Worm (Caenorhabditis elegans) whole organism, L1 larva: Measurements from ENCODE around the gene C02B8.3.
A peak's percentile ranks its signal among the peaks of the same experiment; 100 is the strongest.

ENCODE experiments used
- C34B4.2 ChIP-seq: sonication (generic microtip); optimal IDR thresholded peaks from 2 replicates; lab custom pipeline; 2017; ENCODE audit warnings: mild to moderate bottlenecking, missing genetic modification characterization, missing compliant biosample characterization
- F16B12.6 ChIP-seq: fragments of 150-350 bp; optimal IDR thresholded peaks from 2 replicates; lab custom pipeline; 2014; ENCODE audit warnings: missing biosample characterization, missing genetic modification characterization
- aha-1 ChIP-seq: fragments of 150-350 bp; optimal IDR thresholded peaks from 2 replicates; lab custom pipeline; 2014; ENCODE audit warnings: missing biosample characterization, missing genetic modification characterization
- aly-2 ChIP-seq: fragments of 150-350 bp; optimal IDR thresholded peaks from 2 replicates; lab custom pipeline; 2014; ENCODE audit warnings: missing biosample characterization, missing genetic modification characterization
- ama-1 ChIP-seq: fragments of 150-350 bp; optimal IDR thresholded peaks from 2 replicates; lab custom pipeline; 2014
- ceh-8 ChIP-seq: fragments of 200-800 bp; sonication (Bioruptor generic); optimal IDR thresholded peaks from 2 replicates; lab custom pipeline; 2018; ENCODE audit warnings: mild to moderate bottlenecking, missing genetic modification characterization, moderate library complexity, missing compliant biosample characterization
- ceh-82 ChIP-seq, 3 experiments: fragments of 150-350 bp in 1 of 3; sonication (generic microtip) in 2 of 3; optimal IDR thresholded peaks; 2 replicates each; lab custom pipeline; 2014 to 2017; ENCODE audit warnings: missing biosample characterization in 3 of 3, missing genetic modification characterization in 3 of 3
- dpl-1 ChIP-seq, 3 experiments: fragments of 150-350 bp in 2 of 3; sonication (generic microtip) in 1 of 3; optimal IDR thresholded peaks; 2 replicates each; lab custom pipeline; 2014 to 2017; ENCODE audit warnings: missing biosample characterization in 3 of 3, missing genetic modification characterization in 3 of 3, missing genetic modification reagents in 3 of 3
- dsc-1 ChIP-seq: sonication (generic microtip); optimal IDR thresholded peaks from 2 replicates; lab custom pipeline; 2016; ENCODE audit warnings: mild to moderate bottlenecking, missing genetic modification characterization, missing compliant biosample characterization
- efl-1 ChIP-seq, 4 experiments: fragments of 150-350 bp; optimal IDR thresholded peaks in 3 of 4; peaks in 1 of 4; 1 replicate in 1 of 4; 2 replicates in 3 of 4; lab custom pipeline; 2014; ENCODE audit warnings: missing biosample characterization in 2 of 4, missing genetic modification characterization in 2 of 4, missing genetic modification reagents in 2 of 4
- efl-3 ChIP-seq: fragments of 200-800 bp; sonication (Bioruptor generic); optimal IDR thresholded peaks from 2 replicates; lab custom pipeline; 2018; ENCODE audit warnings: mild to moderate bottlenecking, missing genetic modification characterization, missing compliant biosample characterization
- egl-13 ChIP-seq: sonication (generic microtip); optimal IDR thresholded peaks from 2 replicates; lab custom pipeline; 2016; ENCODE audit warnings: missing genotype, missing genetic modification reagents, missing genetic modification characterization, missing compliant biosample characterization
- egl-27 ChIP-seq, 2 experiments: fragments of 150-350 bp in 1 of 2; sonication (generic microtip); optimal IDR thresholded peaks; 3 replicates each; lab custom pipeline; 2017 to 2018; ENCODE audit warnings: missing biosample characterization in 2 of 2, missing genetic modification characterization in 2 of 2, missing genetic modification reagents in 2 of 2
- elt-2 ChIP-seq: sonication (generic microtip); optimal IDR thresholded peaks from 2 replicates; lab custom pipeline; 2016; ENCODE audit warnings: missing genetic modification characterization, mild to moderate bottlenecking, inconsistent platforms, missing compliant biosample characterization, missing genetic modification reagents
- elt-3 ChIP-seq, 6 experiments: fragments of 150-350 bp in 1 of 6; sonication (generic microtip); optimal IDR thresholded peaks; 2 replicates each; lab custom pipeline; 2017 to 2018; ENCODE audit warnings: missing biosample characterization in 6 of 6, missing genetic modification characterization in 6 of 6, inconsistent platforms in 1 of 6
- ets-5 ChIP-seq: fragments of 200-800 bp; sonication (Bioruptor generic); IDR thresholded peaks from 2 replicates; pipeline ENCODE4 v1.3.6; 2022; ENCODE audit warnings: missing genetic modification characterization, missing compliant biosample characterization
- fkh-10 ChIP-seq: sonication (generic microtip); optimal IDR thresholded peaks from 2 replicates; lab custom pipeline; 2017; ENCODE audit warnings: missing biosample characterization, missing genetic modification reagents, missing genetic modification characterization
- fkh-4 ChIP-seq: sonication (generic microtip); optimal IDR thresholded peaks from 2 replicates; lab custom pipeline; 2016; ENCODE audit warnings: missing compliant biosample characterization, missing genetic modification characterization, borderline replicate concordance
- fkh-8 ChIP-seq: sonication (generic microtip); optimal IDR thresholded peaks from 2 replicates; lab custom pipeline; 2016; ENCODE audit warnings: mild to moderate bottlenecking, missing genetic modification characterization, missing compliant biosample characterization
- fos-1 ChIP-seq: fragments of 150-350 bp; optimal IDR thresholded peaks from 2 replicates; lab custom pipeline; 2014; ENCODE audit warnings: missing biosample characterization, missing genetic modification characterization
- hpl-2 ChIP-seq: fragments of 150-350 bp; optimal IDR thresholded peaks from 2 replicates; lab custom pipeline; 2014; ENCODE audit warnings: missing biosample characterization, missing genetic modification reagents, missing genetic modification characterization
- isw-1 ChIP-seq: fragments of 200-800 bp; sonication (Bioruptor generic); IDR thresholded peaks from 2 replicates; pipeline ENCODE4 v1.3.6; 2022; ENCODE audit warnings: missing genetic modification characterization, missing compliant biosample characterization
- lin-39 ChIP-seq: fragments of 150-350 bp; optimal IDR thresholded peaks from 2 replicates; lab custom pipeline; 2014; ENCODE audit warnings: missing biosample characterization, missing genetic modification reagents, missing genetic modification characterization
- lir-3 ChIP-seq: sonication (generic microtip); optimal IDR thresholded peaks from 2 replicates; lab custom pipeline; 2016; ENCODE audit warnings: mild to moderate bottlenecking, missing genetic modification characterization, moderate library complexity, missing compliant biosample characterization; ENCODE audit not compliant: poor library complexity
- lsy-2 ChIP-seq, 2 experiments: fragments of 150-350 bp; optimal IDR thresholded peaks; 2 replicates each; lab custom pipeline; 2014; ENCODE audit warnings: missing biosample characterization in 2 of 2, missing genetic modification characterization in 2 of 2
- mdl-1 ChIP-seq, 2 experiments: fragments of 150-350 bp; optimal IDR thresholded peaks; 2 replicates each; lab custom pipeline; 2014 to 2017; ENCODE audit warnings: missing biosample characterization in 2 of 2, missing genetic modification characterization in 2 of 2, inconsistent platforms in 1 of 2
- nhr-11 ChIP-seq: fragments of 150-350 bp; optimal IDR thresholded peaks from 2 replicates; lab custom pipeline; 2014; ENCODE audit warnings: missing biosample characterization, missing genetic modification characterization
- nhr-19 ChIP-seq: fragments of 200-800 bp; sonication (Bioruptor generic); conservative IDR thresholded peaks from 2 replicates; pipeline ENCODE4 v1.3.6; 2022; ENCODE audit warnings: missing genetic modification characterization, missing compliant biosample characterization
- nhr-20 ChIP-seq: sonication (generic microtip); optimal IDR thresholded peaks from 2 replicates; lab custom pipeline; 2016; ENCODE audit warnings: mild to moderate bottlenecking, missing genetic modification characterization, missing compliant biosample characterization
- nhr-28 ChIP-seq: fragments of 150-350 bp; optimal IDR thresholded peaks from 2 replicates; lab custom pipeline; 2014; ENCODE audit warnings: missing biosample characterization, missing genetic modification characterization
- nhr-71 ChIP-seq: sonication (generic microtip); optimal IDR thresholded peaks from 2 replicates; lab custom pipeline; 2016; ENCODE audit warnings: mild to moderate bottlenecking, missing genetic modification characterization, moderate library complexity, missing compliant biosample characterization
- nhr-76 ChIP-seq: sonication (generic microtip); optimal IDR thresholded peaks from 2 replicates; lab custom pipeline; 2017; ENCODE audit warnings: missing biosample characterization, missing genetic modification characterization
- nhr-77 ChIP-seq: fragments of 150-350 bp; optimal IDR thresholded peaks from 2 replicates; lab custom pipeline; 2014; ENCODE audit warnings: missing biosample characterization, missing genetic modification characterization
- nhr-84 ChIP-seq: sonication (generic microtip); optimal IDR thresholded peaks from 2 replicates; lab custom pipeline; 2017; ENCODE audit warnings: missing biosample characterization, missing genetic modification characterization
- nhr-85 ChIP-seq: sonication (generic microtip); peaks from one replicate; lab custom pipeline; 2016; ENCODE audit warnings: missing genetic modification characterization, inconsistent platforms, missing compliant biosample characterization
- pag-3 ChIP-seq: sonication (generic microtip); optimal IDR thresholded peaks from 2 replicates; lab custom pipeline; 2017; ENCODE audit warnings: missing genetic modification characterization, mild to moderate bottlenecking, missing compliant biosample characterization, antibody characterized with exemption, borderline replicate concordance; ENCODE audit not compliant: insufficient read depth
- pax-3 ChIP-seq: fragments of 200-800 bp; sonication (Bioruptor generic); optimal IDR thresholded peaks from 2 replicates; lab custom pipeline; 2018; ENCODE audit warnings: mild to moderate bottlenecking, missing genetic modification characterization, moderate library complexity, missing compliant biosample characterization
- snpc-4 ChIP-seq: fragments of 150-350 bp; optimal IDR thresholded peaks from 2 replicates; lab custom pipeline; 2014; ENCODE audit warnings: missing biosample characterization, missing genetic modification characterization
- snu-23 ChIP-seq: sonication (generic microtip); optimal IDR thresholded peaks from 2 replicates; lab custom pipeline; 2016; ENCODE audit warnings: missing genetic modification characterization, missing compliant biosample characterization
- sptf-1 ChIP-seq: fragments of 150-350 bp; optimal IDR thresholded peaks from 2 replicates; lab custom pipeline; 2014; ENCODE audit warnings: missing biosample characterization, missing genetic modification characterization
- sup-37 ChIP-seq: fragments of 200-800 bp; sonication (Bioruptor generic); optimal IDR thresholded peaks from 2 replicates; lab custom pipeline; 2018; ENCODE audit warnings: mild to moderate bottlenecking, missing genetic modification characterization, missing compliant biosample characterization
- swsn-7 ChIP-seq: sonication (generic microtip); optimal IDR thresholded peaks from 2 replicates; lab custom pipeline; 2016; ENCODE audit warnings: missing genetic modification characterization, missing compliant biosample characterization
- tbx-2 ChIP-seq: sonication (generic microtip); optimal IDR thresholded peaks from 2 replicates; lab custom pipeline; 2016; ENCODE audit warnings: missing genetic modification characterization, missing compliant biosample characterization
- tlp-1 ChIP-seq: fragments of 150-350 bp; optimal IDR thresholded peaks from 2 replicates; lab custom pipeline; 2014; ENCODE audit warnings: missing biosample characterization, missing genetic modification characterization
- unc-30 ChIP-seq: sonication (generic microtip); optimal IDR thresholded peaks from 2 replicates; lab custom pipeline; 2017; ENCODE audit warnings: missing biosample characterization, missing genetic modification characterization
- unc-62 ChIP-seq: fragments of 150-350 bp; optimal IDR thresholded peaks from 2 replicates; lab custom pipeline; 2014; ENCODE audit warnings: missing biosample characterization, missing genetic modification reagents, missing genetic modification characterization
- unc-86 ChIP-seq: sonication (generic microtip); optimal IDR thresholded peaks from 2 replicates; lab custom pipeline; 2016; ENCODE audit warnings: missing genetic modification characterization, missing compliant biosample characterization
- unc-98 ChIP-seq: fragments of 200-800 bp; sonication (Bioruptor generic); IDR thresholded peaks from 2 replicates; pipeline ENCODE4 v1.3.6; 2022; ENCODE audit warnings: missing genetic modification characterization, missing compliant biosample characterization
- vab-15 ChIP-seq: sonication (generic microtip); optimal IDR thresholded peaks from 2 replicates; lab custom pipeline; 2017; ENCODE audit warnings: missing genotype, mild to moderate bottlenecking, missing genetic modification characterization, missing compliant biosample characterization
- xbp-1 ChIP-seq: sonication (generic microtip); optimal IDR thresholded peaks from 2 replicates; lab custom pipeline; 2016; ENCODE audit warnings: missing genetic modification characterization, missing compliant biosample characterization

C02B8.3 gene

ce11 chrX:8156502-8156901 is 17.3 kb downstream of the C02B8.3 start (continued):
- peak; percentile 51 for TF ChIP-seq nhr-71
- TF ChIP-seq elt-2 (tag; lab: Kevin White, UChicago) = no peak
- no peak for TF ChIP-seq aly-2 (tag; lab: Kevin White, UChicago)
- TF ChIP-seq elt-3 (tag; optimal IDR thresholded peaks at IDR 0.05; lab: Kevin White, UChicago) = peak in 1 of 6 experiments; percentile 20
- no peak for TF ChIP-seq unc-62 (GFP tag; lab: Kevin White, UChicago)
- peak in 1 of 2 experiments; percentile 3 for TF ChIP-seq lsy-2 (tag; optimal IDR thresholded peaks at IDR 0.05; lab: Kevin White, UChicago)
- TF ChIP-seq ceh-82 (tag; optimal IDR thresholded peaks at IDR 0.05; lab: Kevin White, UChicago) = peak in 2 of 3 experiments; percentile 6 to 24
- TF ChIP-seq isw-1 (GFP tag; lab: Robert Waterston, UW) = no peak
- TF ChIP-seq nhr-19 (GFP tag; lab: Robert Waterston, UW) = peak; percentile 56
- no peak for TF ChIP-seq ama-1 (lab: Kevin White, UChicago)
- TF ChIP-seq lin-39 (tag; lab: Kevin White, UChicago) = no peak
- TF ChIP-seq snu-23 (GFP tag; lab: Kevin White, UChicago) = peak; percentile 64
- TF ChIP-seq, all 84 proteins: peak for 22

ce11 chrX:8157132-8157531 is 17.9 kb downstream of the C02B8.3 start:
- TF ChIP-seq tbx-2 = peak; percentile 55
- TF ChIP-seq lsy-2 (tag; optimal IDR thresholded peaks at IDR 0.05; lab: Kevin White, UChicago) = peak in 1 of 2 experiments; percentile 16
- TF ChIP-seq sup-37 = no peak
- TF ChIP-seq unc-98 (GFP tag; lab: Robert Waterston, UW) = no peak
- peak; percentile 64 for TF ChIP-seq fkh-8 (tag; lab: Kevin White, UChicago)
- no peak for TF ChIP-seq aly-2 (tag; lab: Kevin White, UChicago)
- no peak for TF ChIP-seq tlp-1
- TF ChIP-seq nhr-76 = no peak
- TF ChIP-seq nhr-20 = no peak
- no peak for TF ChIP-seq efl-3 (GFP tag; lab: Kevin White, UChicago)
- no peak for TF ChIP-seq isw-1 (GFP tag; lab: Robert Waterston, UW)
- TF ChIP-seq pax-3 = no peak
- no peak for TF ChIP-seq nhr-28 (tag; lab: Kevin White, UChicago)
- TF ChIP-seq efl-1 (optimal IDR thresholded peaks at IDR 0.05; lab: Kevin White, UChicago) = no peak
- TF ChIP-seq efl-1 (GFP tag; optimal IDR thresholded peaks at IDR 0.05 in 1 of 2; lab: Kevin White, UChicago) = no peak
- no peak for TF ChIP-seq C34B4.2 (tag; lab: Kevin White, UChicago)
- TF ChIP-seq hpl-2 (GFP tag; lab: Kevin White, UChicago) = no peak
- no peak for TF ChIP-seq egl-27 (tag; optimal IDR thresholded peaks at IDR 0.05; lab: Kevin White, UChicago)
- no peak for TF ChIP-seq dpl-1 (GFP tag; optimal IDR thresholded peaks at IDR 0.05; lab: Kevin White, UChicago)
- no peak for TF ChIP-seq nhr-77 (tag; lab: Kevin White, UChicago)
- no peak for TF ChIP-seq ets-5
- no peak for TF ChIP-seq lir-3 (tag; lab: Kevin White, UChicago)
- TF ChIP-seq unc-30 (tag; lab: Kevin White, UChicago) = no peak
- no peak for TF ChIP-seq sptf-1 (tag; lab: Kevin White, UChicago)
- TF ChIP-seq dsc-1 (tag; lab: Kevin White, UChicago) = peak; percentile 17
- peak; percentile 84 for TF ChIP-seq swsn-7 (tag; lab: Kevin White, UChicago)
- no peak for TF ChIP-seq nhr-85 (tag; lab: Kevin White, UChicago)
- no peak for TF ChIP-seq aha-1 (tag; lab: Kevin White, UChicago)
- no peak for TF ChIP-seq fos-1
- TF ChIP-seq unc-62 (GFP tag; lab: Kevin White, UChicago) = no peak
- TF ChIP-seq elt-3 (tag; optimal IDR thresholded peaks at IDR 0.05; lab: Kevin White, UChicago) = no peak
- TF ChIP-seq lin-39 (tag; lab: Kevin White, UChicago) = no peak
- TF ChIP-seq vab-15 = no peak
- TF ChIP-seq nhr-84 (tag; lab: Kevin White, UChicago) = no peak
- TF ChIP-seq xbp-1 = peak; percentile 4
- no peak for TF ChIP-seq mdl-1 (tag; optimal IDR thresholded peaks at IDR 0.05; lab: Kevin White, UChicago)
- no peak for TF ChIP-seq fkh-4 (tag; lab: Kevin White, UChicago)
- TF ChIP-seq fkh-10 (GFP tag; lab: Kevin White, UChicago) = no peak
- no peak for TF ChIP-seq snpc-4 (tag; lab: Kevin White, UChicago)
- TF ChIP-seq unc-86 = peak; percentile 75
- no peak for TF ChIP-seq F16B12.6
- TF ChIP-seq ceh-8 (GFP tag; lab: Kevin White, UChicago) = no peak
- TF ChIP-seq egl-13 (tag; lab: Kevin White, UChicago) = no peak
- TF ChIP-seq pag-3 (tag; lab: Kevin White, UChicago) = no peak
- TF ChIP-seq nhr-11 (tag; lab: Kevin White, UChicago) = no peak
- no peak for TF ChIP-seq elt-2 (tag; lab: Kevin White, UChicago)
- TF ChIP-seq ama-1 (lab: Kevin White, UChicago) = no peak
